Fruit fly (Drosophila melanogaster) whole organism, prepupa: ENCODE results near the gene Naxd.
A peak's percentile ranks its signal among the peaks of the same experiment; 100 is the strongest.

Source experiments
- CG10631 ChIP-seq: fragments of 200-800 bp; sonication (Bioruptor generic); optimal IDR thresholded peaks from 2 replicates; lab custom pipeline; 2016; ENCODE audit warnings: missing biosample characterization, missing genetic modification characterization
- CG10669 ChIP-seq: fragments of 200-800 bp; sonication (Bioruptor generic); optimal IDR thresholded peaks from 3 replicates; lab custom pipeline; 2018; ENCODE audit warnings: missing biosample characterization, mild to moderate bottlenecking, missing genetic modification characterization, moderate library complexity
- CG11762 ChIP-seq: fragments of 200-800 bp; sonication (Bioruptor generic); optimal IDR thresholded peaks from 3 replicates; lab custom pipeline; 2016; ENCODE audit warnings: missing biosample characterization, missing genetic modification characterization; ENCODE audit not compliant: insufficient read depth
- CG15336 ChIP-seq: fragments of 200-800 bp; sonication (Bioruptor generic); IDR thresholded peaks from 2 replicates; pipeline ENCODE4 v1.3.6; 2022; ENCODE audit warnings: missing biosample characterization, missing genetic modification characterization
- CG1621 ChIP-seq: fragments of 200-800 bp; sonication (Bioruptor generic); optimal IDR thresholded peaks from 3 replicates; lab custom pipeline; 2018; ENCODE audit warnings: missing biosample characterization, mild to moderate bottlenecking, missing genetic modification characterization
- CG16779 ChIP-seq: fragments of 200-800 bp; sonication (Bioruptor generic); optimal IDR thresholded peaks from 3 replicates; lab custom pipeline; 2017; ENCODE audit warnings: missing biosample characterization, mild to moderate bottlenecking, missing genetic modification characterization
- CG3032 ChIP-seq: fragments of 200-800 bp; optimal IDR thresholded peaks from 2 replicates; lab custom pipeline; 2019; ENCODE audit warnings: missing biosample characterization, mild to moderate bottlenecking, missing genetic modification characterization, moderate library complexity
- CG32006 ChIP-seq: fragments of 200-800 bp; sonication (Bioruptor generic); optimal IDR thresholded peaks from 3 replicates; lab custom pipeline; 2017; ENCODE audit warnings: missing biosample characterization, mild to moderate bottlenecking, missing genetic modification characterization
- CG34406 ChIP-seq: fragments of 200-800 bp; sonication (Bioruptor generic); optimal IDR thresholded peaks from 3 replicates; lab custom pipeline; 2016; ENCODE audit warnings: missing biosample characterization, missing genetic modification characterization
- CG3919 ChIP-seq: fragments of 200-800 bp; sonication (Bioruptor generic); optimal IDR thresholded peaks from 3 replicates; lab custom pipeline; 2016; ENCODE audit warnings: missing biosample characterization, missing genetic modification characterization
- CG6163 ChIP-seq: fragments of 200-800 bp; sonication (Bioruptor generic); IDR thresholded peaks from 3 replicates; pipeline ENCODE4 v1.3.6; 2022; ENCODE audit warnings: missing biosample characterization, missing genetic modification characterization
- CG6792 ChIP-seq: fragments of 200-800 bp; sonication (Bioruptor generic); optimal IDR thresholded peaks from 3 replicates; lab custom pipeline; 2016; ENCODE audit warnings: missing biosample characterization, missing genetic modification characterization
- CG6808 ChIP-seq: fragments of 200-800 bp; sonication (Bioruptor generic); optimal IDR thresholded peaks from 3 replicates; lab custom pipeline; 2017; ENCODE audit warnings: missing biosample characterization, missing genetic modification characterization, mild to moderate bottlenecking, moderate library complexity, missing genetic modification reagents
- CG6854 ChIP-seq: fragments of 200-800 bp; sonication (Bioruptor generic); optimal IDR thresholded peaks from 2 replicates; lab custom pipeline; 2017; ENCODE audit warnings: missing biosample characterization, mild to moderate bottlenecking, missing genetic modification characterization
- CG8119 ChIP-seq: fragments of 200-800 bp; sonication (Bioruptor generic); IDR thresholded peaks from 3 replicates; pipeline ENCODE4 v1.3.6; 2022; ENCODE audit warnings: missing biosample characterization, missing genetic modification characterization
- CG8319 ChIP-seq: fragments of 200-800 bp; sonication (Bioruptor generic); optimal IDR thresholded peaks from 3 replicates; lab custom pipeline; 2016; ENCODE audit warnings: missing biosample characterization, missing genetic modification characterization
- CG8632 ChIP-seq: fragments of 200-800 bp; sonication (Bioruptor generic); optimal IDR thresholded peaks from 3 replicates; lab custom pipeline; 2016; ENCODE audit warnings: missing biosample characterization, missing genetic modification characterization
- Eip75B ChIP-seq: fragments of 200-800 bp; sonication (Bioruptor generic); optimal IDR thresholded peaks from 3 replicates; lab custom pipeline; 2016; ENCODE audit warnings: missing biosample characterization, missing genetic modification characterization
- Eip78C ChIP-seq: fragments of 200-800 bp; sonication (Bioruptor generic); peaks from one replicate; lab custom pipeline; 2016; ENCODE audit warnings: missing biosample characterization, missing genetic modification characterization
- Eip93F ChIP-seq: fragments of 200-800 bp; sonication (Bioruptor generic); optimal IDR thresholded peaks from 2 replicates; lab custom pipeline; 2016; ENCODE audit warnings: missing biosample characterization, mild to moderate bottlenecking, missing genetic modification characterization
- Ets96B ChIP-seq: fragments of 200-800 bp; optimal IDR thresholded peaks from 2 replicates; lab custom pipeline; 2019; ENCODE audit warnings: missing biosample characterization, mild to moderate bottlenecking, missing genetic modification characterization, moderate library complexity
- Hr38 ChIP-seq: sonication (Bioruptor generic); optimal IDR thresholded peaks from 2 replicates; lab custom pipeline; 2016; ENCODE audit warnings: missing biosample characterization, missing genetic modification characterization
- Hr39 ChIP-seq: fragments of 200-800 bp; sonication (Bioruptor generic); optimal IDR thresholded peaks from 2 replicates; lab custom pipeline; 2016; ENCODE audit warnings: missing biosample characterization, missing genetic modification characterization
- Hr4 ChIP-seq: fragments of 200-800 bp; sonication (Bioruptor generic); optimal IDR thresholded peaks from 3 replicates; lab custom pipeline; 2016; ENCODE audit warnings: missing biosample characterization, missing genetic modification characterization
- Lpt ChIP-seq: fragments of 200-800 bp; sonication (Bioruptor generic); optimal IDR thresholded peaks from 3 replicates; lab custom pipeline; 2016; ENCODE audit warnings: missing biosample characterization, missing genetic modification characterization
- Met ChIP-seq: fragments of 200-800 bp; sonication (Bioruptor generic); optimal IDR thresholded peaks from 3 replicates; lab custom pipeline; 2016; ENCODE audit warnings: missing biosample characterization, missing genetic modification characterization
- OdsH ChIP-seq: fragments of 200-800 bp; sonication (Bioruptor generic); optimal IDR thresholded peaks from 3 replicates; lab custom pipeline; 2016; ENCODE audit warnings: missing biosample characterization, missing genetic modification characterization
- Smox ChIP-seq: fragments of 200-800 bp; sonication (Bioruptor generic); optimal IDR thresholded peaks from 3 replicates; lab custom pipeline; 2016; ENCODE audit warnings: missing biosample characterization, missing genetic modification characterization
- Sox102F ChIP-seq: fragments of 200-800 bp; sonication (Bioruptor generic); optimal IDR thresholded peaks from 2 replicates; lab custom pipeline; 2016; ENCODE audit warnings: missing biosample characterization, mild to moderate bottlenecking, missing genetic modification characterization
- Sox14 ChIP-seq: fragments of 200-800 bp; sonication (Bioruptor generic); optimal IDR thresholded peaks from 3 replicates; lab custom pipeline; 2016; ENCODE audit warnings: missing biosample characterization, missing genetic modification characterization
- Sox15 ChIP-seq: fragments of 200-800 bp; sonication (Bioruptor generic); optimal IDR thresholded peaks from 3 replicates; lab custom pipeline; 2016; ENCODE audit warnings: missing biosample characterization, missing genetic modification characterization
- achi ChIP-seq: fragments of 200-800 bp; sonication (Bioruptor generic); optimal IDR thresholded peaks from 3 replicates; lab custom pipeline; 2016; ENCODE audit warnings: missing biosample characterization, missing genetic modification characterization
- acj6 ChIP-seq: fragments of 200-800 bp; sonication (Bioruptor generic); optimal IDR thresholded peaks from 3 replicates; lab custom pipeline; 2016; ENCODE audit warnings: missing biosample characterization, missing genetic modification characterization
- cyc ChIP-seq: fragments of 200-800 bp; sonication (Bioruptor generic); optimal IDR thresholded peaks from 3 replicates; lab custom pipeline; 2016; ENCODE audit warnings: missing biosample characterization, missing genetic modification characterization
- dsx ChIP-seq: fragments of 200-800 bp; optimal IDR thresholded peaks from 3 replicates; lab custom pipeline; 2019; ENCODE audit warnings: missing biosample characterization, mild to moderate bottlenecking, missing genetic modification characterization, moderate library complexity; ENCODE audit not compliant: poor library complexity, severe bottlenecking
- eg ChIP-seq: fragments of 200-800 bp; sonication (Bioruptor generic); IDR thresholded peaks from 3 replicates; pipeline ENCODE4 v1.3.6; 2022; ENCODE audit warnings: missing biosample characterization, missing genetic modification characterization
- fkh ChIP-seq: fragments of 200-800 bp; sonication (Bioruptor generic); optimal IDR thresholded peaks from 3 replicates; lab custom pipeline; 2017; ENCODE audit warnings: missing biosample characterization, mild to moderate bottlenecking, missing genetic modification characterization, moderate library complexity
- lz ChIP-seq: fragments of 200-800 bp; sonication (Bioruptor generic); optimal IDR thresholded peaks from 3 replicates; lab custom pipeline; 2016; ENCODE audit warnings: missing biosample characterization, missing genetic modification characterization
- net ChIP-seq: fragments of 200-800 bp; sonication (Bioruptor generic); optimal IDR thresholded peaks from 3 replicates; lab custom pipeline; 2016; ENCODE audit warnings: missing biosample characterization, missing genetic modification characterization
- pdm3 ChIP-seq: fragments of 200-800 bp; sonication (Bioruptor generic); optimal IDR thresholded peaks from 3 replicates; lab custom pipeline; 2016; ENCODE audit warnings: missing biosample characterization, missing genetic modification characterization
- ss ChIP-seq, 2 experiments: fragments of 200-800 bp; sonication (Bioruptor generic); optimal IDR thresholded peaks; 2 replicates in 1 of 2; 3 replicates in 1 of 2; lab custom pipeline; 2017 to 2018; ENCODE audit warnings: mild to moderate bottlenecking in 2 of 2, missing biosample characterization in 2 of 2, missing genetic modification characterization in 2 of 2, moderate library complexity in 1 of 2
- svp ChIP-seq: fragments of 200-800 bp; sonication (Bioruptor generic); peaks from one replicate; lab custom pipeline; 2016; ENCODE audit warnings: missing biosample characterization, missing genetic modification characterization

Gene Naxd

DNA sequence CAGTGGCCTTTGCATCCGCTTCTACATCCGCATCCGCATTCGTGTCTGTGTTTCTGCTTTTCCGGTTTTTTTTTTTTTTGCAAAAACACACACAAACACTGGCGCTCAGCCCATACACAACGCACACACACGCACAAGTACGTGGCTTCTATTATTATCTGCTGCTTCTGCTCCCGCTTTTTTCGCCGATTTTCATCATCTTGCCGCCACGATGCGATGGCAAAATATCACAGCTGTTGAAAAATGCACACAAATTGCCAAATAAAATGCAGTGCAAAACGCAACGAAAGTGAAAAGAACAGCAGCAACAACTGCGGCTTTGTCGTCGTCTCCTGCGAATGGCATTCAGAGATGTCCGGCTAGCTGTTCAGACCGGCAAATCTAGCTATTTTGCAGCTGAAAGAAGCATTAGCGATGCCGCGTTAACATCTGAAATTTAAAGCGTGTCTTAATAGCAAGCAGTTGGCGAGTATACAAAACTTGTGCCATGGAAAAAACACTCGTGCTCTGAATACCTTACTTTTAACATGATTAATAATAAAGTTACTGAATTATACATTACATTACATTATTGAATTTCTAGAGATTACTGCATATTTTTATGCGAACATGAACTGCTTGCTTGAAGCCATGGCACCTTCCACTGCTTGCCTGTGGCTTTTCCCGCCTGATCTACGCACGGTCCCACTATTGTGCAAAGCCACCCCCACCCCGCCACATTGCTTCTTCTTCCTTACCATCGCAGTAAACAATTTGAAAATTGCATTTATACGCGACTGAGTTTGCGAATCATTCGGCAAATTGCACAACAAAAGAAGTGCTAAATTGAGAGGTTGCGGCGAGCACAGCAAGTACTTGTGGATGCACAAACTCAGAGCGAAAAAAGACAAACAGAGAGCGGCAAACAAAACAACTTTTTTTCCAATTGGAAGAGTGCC, 34.8 kb downstream of the Naxd start, which contains the start of the genes Ugt316A1 and Sfxn2 (continued):
- no peak for TF ChIP-seq CG11762 (GFP tag; lab: Kevin White, UChicago)
- peak; percentile 91 for TF ChIP-seq CG6854 (GFP tag; lab: Kevin White, UChicago)
- peak; percentile 47 for TF ChIP-seq CG6792 (GFP tag; lab: Kevin White, UChicago)
- peak; percentile 52 for TF ChIP-seq CG3919 (GFP tag; lab: Kevin White, UChicago)
- TF ChIP-seq Eip75B (GFP tag; lab: Kevin White, UChicago), result peak; percentile 32
- TF ChIP-seq cyc (GFP tag; lab: Kevin White, UChicago), result peak; percentile 36
- no peak; the same call in 2 of the 3 replicates for TF ChIP-seq CG6163 (GFP tag; lab: Robert Waterston, UW)
- peak; percentile 52 for TF ChIP-seq Sox102F
- no peak for TF ChIP-seq svp (GFP tag; lab: Kevin White, UChicago)
- TF ChIP-seq CG8119 (GFP tag; lab: Robert Waterston, UW), result peak; percentile 61; the same call in 2 of the 3 replicates
- TF ChIP-seq Hr39 (GFP tag; lab: Kevin White, UChicago), result peak; percentile 52
- TF ChIP-seq Eip93F, result peak; percentile 72
- TF ChIP-seq CG16779 (tag; lab: Kevin White, UChicago), result no peak
- TF ChIP-seq lz (GFP tag; lab: Kevin White, UChicago), result peak; percentile 34
- TF ChIP-seq fkh (GFP tag; lab: Kevin White, UChicago), result no peak
- TF ChIP-seq acj6, result no peak
- peak; percentile 39 for TF ChIP-seq CG3032 (tag; lab: Kevin White, UChicago)
- TF ChIP-seq eg (GFP tag; lab: Robert Waterston, UW), result peak; percentile 54; the same call in 2 of the 3 replicates
- TF ChIP-seq pdm3 (GFP tag; lab: Kevin White, UChicago), result peak; percentile 20
- TF ChIP-seq Sox14, result peak; percentile 59

DNA sequence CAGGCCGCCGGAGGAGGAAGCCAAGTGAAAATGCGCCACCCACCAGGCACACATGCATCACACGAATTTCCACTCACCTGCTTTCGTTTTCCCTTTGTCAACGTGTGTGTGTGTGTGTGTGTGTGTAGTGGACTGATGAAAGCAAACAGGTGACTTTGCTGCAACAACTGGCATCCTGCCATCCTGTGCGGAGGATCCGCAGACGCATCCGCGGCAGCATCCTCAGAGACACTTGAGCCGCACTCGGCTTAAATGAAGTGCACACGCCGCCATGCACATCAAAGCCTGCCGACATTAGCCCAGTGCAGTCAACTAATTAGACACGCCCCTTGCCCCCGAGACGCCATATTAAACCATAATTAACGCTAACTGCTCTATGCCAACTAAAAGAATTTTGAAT, 38.7 kb downstream of the Naxd start:
- TF ChIP-seq CG11762 (GFP tag; lab: Kevin White, UChicago) (no peak), dsx (GFP tag; lab: Kevin White, UChicago) (no peak), CG6808 (no peak), eg (GFP tag; lab: Robert Waterston, UW) (0 out of 3 replicates have a peak, but pooled peaks have one; percentile 33), net (GFP tag; lab: Kevin White, UChicago) (no peak), Hr4 (GFP tag; lab: Kevin White, UChicago) (no peak), CG16779 (tag; lab: Kevin White, UChicago) (no peak), CG3032 (tag; lab: Kevin White, UChicago) (no peak)
- TF ChIP-seq, all 60 proteins: peak for 1

DNA sequence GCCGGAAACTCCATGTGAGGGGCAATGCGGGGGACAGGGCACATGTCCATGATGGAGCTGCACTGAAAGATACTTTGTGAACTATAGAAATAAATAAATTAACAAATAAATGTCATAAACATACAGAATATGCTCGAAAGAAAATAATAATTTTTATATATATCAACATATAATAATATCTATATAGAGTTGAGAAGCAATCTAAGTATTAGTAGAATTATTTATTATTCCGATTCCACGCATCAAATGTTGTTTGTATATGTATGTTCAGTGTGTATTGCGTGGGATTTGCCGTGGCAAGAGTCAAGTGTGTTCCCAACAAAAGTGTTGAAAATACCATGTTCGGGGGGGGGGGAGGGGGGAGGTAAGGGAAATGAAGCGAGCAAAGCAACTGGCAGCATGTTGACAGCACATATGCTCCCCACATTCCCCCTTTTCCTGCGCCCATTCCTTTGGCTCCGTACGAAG, 40.6 kb downstream of the Naxd start:
- TF ChIP-seq CG10631 (GFP tag; lab: Kevin White, UChicago), result peak; percentile 38
- TF ChIP-seq Sox15, result no peak
- TF ChIP-seq Lpt (GFP tag; lab: Kevin White, UChicago), result peak; percentile 4
- peak; percentile 50 for TF ChIP-seq OdsH (GFP tag; lab: Kevin White, UChicago)
- TF ChIP-seq CG1621, result no peak
- TF ChIP-seq CG6792 (GFP tag; lab: Kevin White, UChicago), result peak; percentile 31
- TF ChIP-seq Ets96B (tag; lab: Kevin White, UChicago), result peak; percentile 58
- TF ChIP-seq CG6808, result peak; percentile 33
- TF ChIP-seq achi, result peak; percentile 28
- TF ChIP-seq svp (GFP tag; lab: Kevin White, UChicago), result peak; percentile 50
- TF ChIP-seq CG8632 (GFP tag; lab: Kevin White, UChicago), result peak; percentile 18
- TF ChIP-seq CG32006, result peak; percentile 61
- peak; percentile 12 for TF ChIP-seq Met (GFP tag; lab: Kevin White, UChicago)
- TF ChIP-seq CG3032 (tag; lab: Kevin White, UChicago), result peak; percentile 41
- TF ChIP-seq CG15336 (GFP tag; lab: Robert Waterston, UW), result peak; percentile 69
- peak; percentile 11 for TF ChIP-seq Hr4 (GFP tag; lab: Kevin White, UChicago)
- TF ChIP-seq lz (GFP tag; lab: Kevin White, UChicago), result no peak
- TF ChIP-seq Eip93F, result no peak
- TF ChIP-seq CG3919 (GFP tag; lab: Kevin White, UChicago), result peak; percentile 29
- TF ChIP-seq eg (GFP tag; lab: Robert Waterston, UW), result peak; percentile 38; the same call in 1 of the 3 replicates
- TF ChIP-seq CG8119 (GFP tag; lab: Robert Waterston, UW), result peak; percentile 62; the same call in 2 of the 3 replicates
- TF ChIP-seq Eip78C (GFP tag; lab: Kevin White, UChicago), result peak; percentile 68
- TF ChIP-seq Hr38 (GFP tag; lab: Kevin White, UChicago), result no peak
- TF ChIP-seq Smox (GFP tag; lab: Kevin White, UChicago), result no peak
- TF ChIP-seq CG6163 (GFP tag; lab: Robert Waterston, UW), result 0 out of 3 replicates have a peak, but pooled peaks have one; percentile 8
- peak; percentile 17 for TF ChIP-seq CG10669 (GFP tag; lab: Kevin White, UChicago)
- TF ChIP-seq CG8319, result no peak
- peak; percentile 12 for TF ChIP-seq pdm3 (GFP tag; lab: Kevin White, UChicago)
- peak; percentile 30 for TF ChIP-seq CG34406 (GFP tag; lab: Kevin White, UChicago)
- TF ChIP-seq ss (GFP tag; optimal IDR thresholded peaks at IDR 0.05; lab: Kevin White, UChicago), result peak in 1 of 2 experiments; percentile 28
